Worm (Caenorhabditis elegans): ENCODE measurements around the gene pqn-37.

- TF ChIP-seq sptf-1 (tag; optimal IDR thresholded peaks at IDR 0.05) (no peak), mep-1 (tag; optimal IDR thresholded peaks at IDR 0.05) (no peak), zag-1 (tag; optimal IDR thresholded peaks at IDR 0.05) (no peak), ces-1 (GFP tag; optimal IDR thresholded peaks at IDR 0.05) (no peak), rnt-1 (tag; optimal IDR thresholded peaks at IDR 0.05) (no peak)
Observed at ce11 chrX:3228701-3229100, 21.6 kb downstream of the pqn-37 start.
